Fruit fly (Drosophila melanogaster) whole organism, wandering third instar larva: ENCODE results near the gene CG42340.

Source experiments
- Jra ChIP-seq: sonication (Bioruptor generic); optimal IDR thresholded peaks from 2 replicates; lab custom pipeline; 2016; ENCODE audit warnings: missing biosample characterization, missing genetic modification characterization
- br ChIP-seq: fragments of 200-800 bp; sonication (Bioruptor generic); optimal IDR thresholded peaks from 2 replicates; lab custom pipeline; 2016; ENCODE audit warnings: missing biosample characterization, missing genetic modification characterization
- rgr ChIP-seq: fragments of 200-800 bp; sonication (Bioruptor generic); optimal IDR thresholded peaks from 3 replicates; lab custom pipeline; 2016; ENCODE audit warnings: missing biosample characterization, mild to moderate bottlenecking, missing genetic modification characterization
- sv ChIP-seq: fragments of 200-800 bp; sonication (Bioruptor generic); optimal IDR thresholded peaks from 3 replicates; lab custom pipeline; 2016; ENCODE audit warnings: missing biosample characterization, missing genetic modification characterization

- TF ChIP-seq rgr = peak; percentile 61
- TF ChIP-seq Jra (GFP tag; lab: Kevin White, UChicago) = no peak
- peak; percentile 49 for TF ChIP-seq br
- no peak for TF ChIP-seq sv
These were observed 18.2 kb upstream of the CG42340 start for dm6 chrX:6542331-6542730.
